Worm (Caenorhabditis elegans): ENCODE measurements around the gene tir-1.

ce11 chrIII:3889896-3890295 lies 11.5 kb downstream of the tir-1 start:
- TF ChIP-seq dao-5 (tag; optimal IDR thresholded peaks at IDR 0.05), result no peak
- no peak for TF ChIP-seq him-1 (tag; optimal IDR thresholded peaks at IDR 0.05)
